Fruit fly (Drosophila melanogaster) whole organism, embryonic: ENCODE results near the gene CG16710.

Source experiments
- ATbp ChIP-seq: fragments of 200-800 bp; sonication (Bioruptor generic); optimal IDR thresholded peaks from 2 replicates; lab custom pipeline; 2017; ENCODE audit warnings: missing biosample characterization, mild to moderate bottlenecking, missing genetic modification characterization, missing genetic modification reagents
- BEAF-32 ChIP-seq: fragments of 200-800 bp; sonication (Bioruptor generic); optimal IDR thresholded peaks from 3 replicates; lab custom pipeline; 2017; ENCODE audit warnings: missing biosample characterization, missing genetic modification characterization, mild to moderate bottlenecking, moderate library complexity, missing genetic modification reagents
- CG12071 ChIP-seq: fragments of 200-800 bp; sonication (Bioruptor generic); optimal IDR thresholded peaks from 3 replicates; lab custom pipeline; 2018; ENCODE audit warnings: missing biosample characterization, mild to moderate bottlenecking, missing genetic modification characterization
- CG1233 ChIP-seq: fragments of 200-800 bp; sonication (Bioruptor generic); optimal IDR thresholded peaks from 4 replicates; lab custom pipeline; 2018; ENCODE audit warnings: missing biosample characterization, mild to moderate bottlenecking, missing genetic modification characterization
- CG14050 ChIP-seq: fragments of 200-800 bp; sonication (Bioruptor generic); IDR thresholded peaks from 3 replicates; pipeline ENCODE4 v1.3.6; 2022; ENCODE audit warnings: missing biosample characterization, missing genetic modification characterization
- CG15073 ChIP-seq: fragments of 200-800 bp; sonication (Bioruptor generic); optimal IDR thresholded peaks from 2 replicates; lab custom pipeline; 2016; ENCODE audit warnings: missing biosample characterization, missing genetic modification characterization
- CG15269 ChIP-seq: fragments of 200-800 bp; sonication (Bioruptor generic); optimal IDR thresholded peaks from 2 replicates; lab custom pipeline; 2018; ENCODE audit warnings: missing biosample characterization, mild to moderate bottlenecking, missing genetic modification characterization, moderate library complexity
- CG15601 ChIP-seq: fragments of 200-800 bp; sonication (Bioruptor generic); optimal IDR thresholded peaks from 3 replicates; lab custom pipeline; 2019; ENCODE audit warnings: missing biosample characterization, mild to moderate bottlenecking, missing genetic modification characterization, moderate library complexity
- CG1602 ChIP-seq: fragments of 200-800 bp; sonication (Bioruptor generic); optimal IDR thresholded peaks from 3 replicates; lab custom pipeline; 2016; ENCODE audit warnings: missing biosample characterization, missing genetic modification characterization
- CG2120 ChIP-seq: fragments of 200-800 bp; sonication (Bioruptor generic); optimal IDR thresholded peaks from 3 replicates; lab custom pipeline; 2016; ENCODE audit warnings: missing biosample characterization, missing genetic modification characterization
- CG2678 ChIP-seq: fragments of 200-800 bp; sonication (Bioruptor generic); optimal IDR thresholded peaks from 3 replicates; lab custom pipeline; 2019; ENCODE audit warnings: missing biosample characterization, mild to moderate bottlenecking, missing genetic modification characterization, moderate library complexity
- CG31365 ChIP-seq: fragments of 200-800 bp; sonication (Bioruptor generic); optimal IDR thresholded peaks from 2 replicates; lab custom pipeline; 2018; ENCODE audit warnings: missing biosample characterization, mild to moderate bottlenecking, missing genetic modification characterization
- CG32772 ChIP-seq: fragments of 200-800 bp; sonication (Bioruptor generic); IDR thresholded peaks from 2 replicates; pipeline ENCODE4 v1.3.6; 2022; ENCODE audit warnings: missing biosample characterization, missing genetic modification characterization
- CG3838 ChIP-seq: fragments of 200-800 bp; sonication (Bioruptor generic); optimal IDR thresholded peaks from 3 replicates; lab custom pipeline; 2016; ENCODE audit warnings: missing biosample characterization, missing genetic modification characterization
- CG6683 ChIP-seq: fragments of 200-800 bp; sonication (Bioruptor generic); optimal IDR thresholded peaks from 2 replicates; lab custom pipeline; 2017; ENCODE audit warnings: missing biosample characterization, mild to moderate bottlenecking, missing genetic modification characterization, missing genetic modification reagents
- CG6765 ChIP-seq: fragments of 200-800 bp; sonication (Bioruptor generic); optimal IDR thresholded peaks from 3 replicates; lab custom pipeline; 2017; ENCODE audit warnings: missing biosample characterization, mild to moderate bottlenecking, missing genetic modification characterization
- CG7745 ChIP-seq: fragments of 200-800 bp; sonication (Bioruptor generic); optimal IDR thresholded peaks from 2 replicates; lab custom pipeline; 2018; ENCODE audit warnings: missing biosample characterization, mild to moderate bottlenecking, missing genetic modification characterization, moderate library complexity
- CG8478 ChIP-seq: fragments of >200 bp; optimal IDR thresholded peaks from 2 replicates; lab custom pipeline; 2018
- CG9609 ChIP-seq: fragments of 200-800 bp; sonication (Bioruptor generic); optimal IDR thresholded peaks from 3 replicates; lab custom pipeline; 2016; ENCODE audit warnings: missing biosample characterization, missing genetic modification characterization
- D ChIP-seq, 2 experiments: fragments of 200-800 bp in 1 of 2; fragments of >200 bp in 1 of 2; sonication (Bioruptor generic) in 1 of 2; optimal IDR thresholded peaks; 2 replicates in 1 of 2; 3 replicates in 1 of 2; lab custom pipeline; 2017; ENCODE audit warnings: mild to moderate bottlenecking in 1 of 2, missing biosample characterization in 1 of 2, missing genetic modification characterization in 1 of 2, missing genetic modification reagents in 1 of 2
- Ets65A ChIP-seq: fragments of 200-800 bp; sonication (Bioruptor generic); peaks from one replicate; lab custom pipeline; 2016; ENCODE audit warnings: missing biosample characterization, missing genetic modification characterization
- Neu2 ChIP-seq: fragments of 200-800 bp; sonication (Bioruptor generic); optimal IDR thresholded peaks from 3 replicates; lab custom pipeline; 2016; ENCODE audit warnings: missing biosample characterization, missing genetic modification characterization, borderline replicate concordance
- Nf-YB ChIP-seq: fragments of 200-800 bp; sonication (Bioruptor generic); optimal IDR thresholded peaks from 3 replicates; lab custom pipeline; 2019; ENCODE audit warnings: missing biosample characterization, mild to moderate bottlenecking, missing genetic modification characterization, moderate library complexity
- YL-1 ChIP-seq: fragments of 200-800 bp; sonication (Bioruptor generic); optimal IDR thresholded peaks from 3 replicates; lab custom pipeline; 2017; ENCODE audit warnings: missing biosample characterization, mild to moderate bottlenecking, missing genetic modification characterization
- abd-A ChIP-seq: fragments of 200-800 bp; sonication (Bioruptor generic); optimal IDR thresholded peaks from 3 replicates; lab custom pipeline; 2019; ENCODE audit warnings: missing biosample characterization, mild to moderate bottlenecking, missing genetic modification characterization, moderate library complexity
- amos ChIP-seq: fragments of 200-800 bp; sonication (Bioruptor generic); IDR thresholded peaks from 2 replicates; pipeline ENCODE4 v1.3.6; 2022; ENCODE audit warnings: missing biosample characterization, missing genetic modification characterization; ENCODE audit not compliant: partially characterized antibody
- ase ChIP-seq: fragments of 200-800 bp; sonication (Bioruptor generic); IDR thresholded peaks from 3 replicates; pipeline ENCODE4 v1.3.6; 2022; ENCODE audit warnings: missing biosample characterization, missing genetic modification characterization
- az2 ChIP-seq: fragments of 200-800 bp; sonication (Bioruptor generic); optimal IDR thresholded peaks from 3 replicates; lab custom pipeline; 2016; ENCODE audit warnings: missing biosample characterization, missing genetic modification characterization
- cato ChIP-seq: fragments of 200-800 bp; sonication (Bioruptor generic); optimal IDR thresholded peaks from 2 replicates; lab custom pipeline; 2016; ENCODE audit warnings: missing biosample characterization, missing genetic modification characterization, borderline replicate concordance
- chn ChIP-seq: fragments of 200-800 bp; sonication (Bioruptor generic); optimal IDR thresholded peaks from 2 replicates; lab custom pipeline; 2016; ENCODE audit warnings: missing biosample characterization, missing genetic modification characterization
- da ChIP-seq: fragments of 200-800 bp; sonication (Bioruptor generic); optimal IDR thresholded peaks from 2 replicates; lab custom pipeline; 2016; ENCODE audit warnings: missing biosample characterization, missing genetic modification characterization
- disco-r ChIP-seq: fragments of 200-800 bp; sonication (Bioruptor generic); optimal IDR thresholded peaks from 2 replicates; lab custom pipeline; 2016; ENCODE audit warnings: missing biosample characterization, missing genetic modification characterization
- fd3F ChIP-seq: fragments of 200-800 bp; sonication (Bioruptor generic); optimal IDR thresholded peaks from 2 replicates; lab custom pipeline; 2018; ENCODE audit warnings: missing biosample characterization, mild to moderate bottlenecking, missing genetic modification characterization, moderate library complexity
- gsb-n ChIP-seq: fragments of 200-800 bp; sonication (Bioruptor generic); optimal IDR thresholded peaks from 3 replicates; lab custom pipeline; 2018; ENCODE audit warnings: missing biosample characterization, mild to moderate bottlenecking, missing genetic modification characterization
- hb ChIP-seq: fragments of 200-800 bp; sonication (Bioruptor generic); IDR thresholded peaks from 3 replicates; pipeline ENCODE4 v1.3.6; 2022; ENCODE audit warnings: missing biosample characterization, missing genetic modification characterization; ENCODE audit not compliant: partially characterized antibody
- hth ChIP-seq: fragments of >200 bp; optimal IDR thresholded peaks from 2 replicates; lab custom pipeline; 2017; ENCODE audit warnings: inconsistent platforms
- lbe ChIP-seq: fragments of 200-800 bp; sonication (Bioruptor generic); optimal IDR thresholded peaks from 2 replicates; lab custom pipeline; 2016; ENCODE audit warnings: missing biosample characterization, mild to moderate bottlenecking, missing genetic modification characterization
- nau ChIP-seq: fragments of 200-800 bp; sonication (Bioruptor generic); optimal IDR thresholded peaks from 3 replicates; lab custom pipeline; 2017; ENCODE audit warnings: missing biosample characterization, mild to moderate bottlenecking, missing genetic modification characterization, missing genetic modification reagents
- pfk ChIP-seq: fragments of 200-800 bp; sonication (Bioruptor generic); optimal IDR thresholded peaks from 2 replicates; lab custom pipeline; 2018; ENCODE audit warnings: missing biosample characterization, mild to moderate bottlenecking, missing genetic modification characterization, moderate library complexity
- sens ChIP-seq: fragments of 200-800 bp; sonication (Bioruptor generic); peaks from one replicate; lab custom pipeline; 2016; ENCODE audit warnings: missing biosample characterization, missing genetic modification characterization
- seq ChIP-seq: fragments of 200-800 bp; sonication (Bioruptor generic); IDR thresholded peaks from 2 replicates; pipeline ENCODE4 v1.3.6; 2022; ENCODE audit warnings: missing biosample characterization, missing genetic modification characterization
- slp2 ChIP-seq: fragments of 200-800 bp; sonication (Bioruptor generic); optimal IDR thresholded peaks from 2 replicates; lab custom pipeline; 2016; ENCODE audit warnings: missing biosample characterization, missing genetic modification characterization
- yki ChIP-seq: fragments of >200 bp; optimal IDR thresholded peaks from 3 replicates; lab custom pipeline; 2018
- zen ChIP-seq: fragments of 200-800 bp; sonication (Bioruptor generic); optimal IDR thresholded peaks from 3 replicates; lab custom pipeline; 2018; ENCODE audit warnings: missing biosample characterization, mild to moderate bottlenecking, missing genetic modification characterization, moderate library complexity
- zfh2 ChIP-seq: fragments of 200-800 bp; sonication (Bioruptor generic); optimal IDR thresholded peaks from 2 replicates; lab custom pipeline; 2016; ENCODE audit warnings: missing biosample characterization, missing genetic modification characterization

The CG16710 gene

DNA sequence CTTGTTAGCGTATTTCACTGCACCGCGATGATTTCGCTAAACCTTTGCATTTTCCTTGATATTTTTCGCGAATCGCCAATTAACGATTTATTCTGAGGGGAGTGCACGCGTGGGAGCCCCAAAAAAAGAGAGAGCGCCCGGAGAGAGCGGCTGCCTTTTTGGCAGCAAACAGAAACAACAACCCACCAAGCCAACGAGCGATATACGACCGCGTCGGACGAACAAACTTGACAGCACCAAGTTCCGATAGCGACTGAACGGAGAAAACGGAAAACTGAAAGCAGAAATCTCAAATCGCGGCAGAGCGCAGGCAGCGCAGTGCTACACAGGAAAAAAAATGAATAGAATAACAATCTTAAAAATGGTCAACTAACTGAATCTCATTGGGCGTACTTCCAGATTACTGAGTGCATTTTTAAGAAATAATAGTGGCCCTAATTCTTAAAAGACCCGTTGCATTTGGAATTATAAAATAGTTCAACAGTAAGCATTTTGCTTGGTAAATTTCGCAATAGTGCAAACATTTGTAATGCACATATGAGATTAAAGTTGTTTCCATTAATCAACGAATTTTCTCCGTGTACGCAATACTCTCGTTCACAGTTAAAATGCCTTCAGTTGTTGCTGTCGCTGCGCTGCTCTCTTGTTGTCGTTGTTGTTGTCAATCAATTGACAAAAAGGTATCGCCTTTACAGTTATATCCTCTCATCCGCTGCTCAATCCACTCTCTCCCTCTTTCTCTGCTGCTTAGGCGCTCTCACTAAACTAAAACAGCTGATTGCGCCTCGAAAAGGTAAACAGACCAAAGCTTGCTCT is 12.7 kb upstream of the CG16710 start, which contains the start of gene CG31145 (continued):
- TF ChIP-seq slp2 (GFP tag; lab: Kevin White, UChicago) = peak; percentile 100
- peak; percentile 37 for TF ChIP-seq CG7745 (tag; lab: Kevin White, UChicago)
- TF ChIP-seq gsb-n (tag; lab: Kevin White, UChicago) = peak; percentile 98
- peak; percentile 99 for TF ChIP-seq CG6683
- peak; percentile 47 for TF ChIP-seq pfk (GFP tag; lab: Kevin White, UChicago)
- peak; percentile 98 for TF ChIP-seq ase (GFP tag; lab: Robert Waterston, UW)
- peak; percentile 99 for TF ChIP-seq fd3F (GFP tag; lab: Kevin White, UChicago)
- peak; percentile 99 for TF ChIP-seq seq (GFP tag; lab: Robert Waterston, UW)
- peak; percentile 90 for TF ChIP-seq CG15073 (GFP tag; lab: Kevin White, UChicago)
- TF ChIP-seq CG14050 (GFP tag; lab: Robert Waterston, UW) = peak; percentile 99
- TF ChIP-seq chn = peak; percentile 99
- TF ChIP-seq CG12071 (GFP tag; lab: Kevin White, UChicago) = peak; percentile 99
- TF ChIP-seq yki (lab: Kevin White, UChicago) = no peak
- TF ChIP-seq amos (GFP tag; lab: Robert Waterston, UW) = no peak; the same call in 1 of the 2 replicates
- peak; percentile 100 for TF ChIP-seq CG2678 (tag; lab: Kevin White, UChicago)
- peak; percentile 100 for TF ChIP-seq CG9609 (GFP tag; lab: Kevin White, UChicago)
- no peak for TF ChIP-seq hth
- peak; percentile 98 for TF ChIP-seq zen (tag; lab: Kevin White, UChicago)
- TF ChIP-seq CG1233 (GFP tag; lab: Kevin White, UChicago) = peak; percentile 99
- TF ChIP-seq da (GFP tag; lab: Kevin White, UChicago) = peak; percentile 99
- TF ChIP-seq zfh2 (GFP tag; lab: Kevin White, UChicago) = peak; percentile 100
- peak; percentile 99 for TF ChIP-seq CG32772
- TF ChIP-seq CG31365 (tag; lab: Kevin White, UChicago) = peak; percentile 92
- TF ChIP-seq CG15269 = peak; percentile 100
- TF ChIP-seq Neu2 = peak; percentile 97
- TF ChIP-seq Nf-YB (GFP tag; lab: Kevin White, UChicago) = peak; percentile 91
- no peak for TF ChIP-seq CG8478 (lab: Kevin White, UChicago)
- no peak for TF ChIP-seq D (optimal IDR thresholded peaks at IDR 0.05; lab: Kevin White, UChicago)
- peak; percentile 100 for TF ChIP-seq D (GFP tag; optimal IDR thresholded peaks at IDR 0.05; lab: Kevin White, UChicago)
- peak; percentile 100 for TF ChIP-seq ATbp
- peak; percentile 99 for TF ChIP-seq cato (GFP tag; lab: Kevin White, UChicago)
- TF ChIP-seq hb (GFP tag; lab: Robert Waterston, UW) = peak; percentile 58; the same call in 1 of the 3 replicates
- peak; percentile 97 for TF ChIP-seq lbe

DNA sequence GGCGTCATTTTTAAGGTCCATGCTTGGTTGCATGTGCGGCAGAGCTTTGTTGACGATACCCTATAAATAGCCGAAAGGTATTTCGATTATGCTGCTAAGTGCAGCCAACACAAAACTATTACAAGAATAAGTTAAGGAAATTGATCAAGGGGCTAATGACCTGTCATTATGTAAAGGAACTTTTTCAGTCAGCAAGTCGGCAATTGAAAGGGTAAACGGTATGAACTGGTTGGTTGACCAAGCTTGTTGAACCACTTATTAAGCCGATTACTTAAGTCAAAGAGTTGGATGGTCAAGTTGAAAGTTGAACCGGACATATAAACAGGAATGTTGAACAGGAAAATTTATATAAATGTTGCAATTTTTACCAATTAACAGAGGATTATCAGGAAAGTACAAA is 9.2 kb upstream of the CG16710 start:
- TF ChIP-seq Ets65A (peak; percentile 16), az2 (GFP tag; lab: Kevin White, UChicago) (no peak), YL-1 (GFP tag; lab: Kevin White, UChicago) (no peak), BEAF-32 (GFP tag; lab: Kevin White, UChicago) (no peak), CG6765 (GFP tag; lab: Kevin White, UChicago) (no peak), CG15601 (tag; lab: Kevin White, UChicago) (peak; percentile 64), nau (GFP tag; lab: Kevin White, UChicago) (no peak), CG3838 (GFP tag; lab: Kevin White, UChicago) (no peak), abd-A (tag; lab: Kevin White, UChicago) (no peak), CG1602 (GFP tag; lab: Kevin White, UChicago) (no peak), CG2120 (GFP tag; lab: Kevin White, UChicago) (no peak), disco-r (GFP tag; lab: Kevin White, UChicago) (no peak), sens (no peak)
